Worm (Caenorhabditis elegans) whole organism, L4 larva: ENCODE results near the gene D1014.6.

Source experiments
- F10B5.3 ChIP-seq: sonication (generic microtip); optimal IDR thresholded peaks from 2 replicates; lab custom pipeline; 2016; ENCODE audit warnings: mild to moderate bottlenecking, missing genetic modification characterization, missing compliant biosample characterization
- F37D6.2 ChIP-seq: sonication (generic microtip); optimal IDR thresholded peaks from 2 replicates; lab custom pipeline; 2016; ENCODE audit warnings: mild to moderate bottlenecking, missing genetic modification characterization, missing compliant biosample characterization
- F44E2.7 ChIP-seq: fragments of 200-800 bp; sonication (Bioruptor generic); IDR thresholded peaks from 2 replicates; pipeline ENCODE4 v2.1.2; 2022; ENCODE audit warnings: missing genetic modification characterization, missing compliant biosample characterization
- Y48G9A.11 ChIP-seq: fragments of 200-800 bp; sonication (Bioruptor generic); IDR thresholded peaks from 2 replicates; pipeline ENCODE4 v1.3.6; 2022; ENCODE audit warnings: missing genetic modification reagents, missing genetic modification characterization, missing compliant biosample characterization
- ZK337.2 ChIP-seq: fragments of 200-800 bp; sonication (Bioruptor generic); IDR thresholded peaks from 2 replicates; pipeline ENCODE4 v1.3.6; 2022; ENCODE audit warnings: missing genetic modification reagents, missing genetic modification characterization, missing compliant biosample characterization
- ama-1 ChIP-seq: fragments of 150-350 bp; optimal IDR thresholded peaks from 2 replicates; lab custom pipeline; 2014; ENCODE audit warnings: inconsistent platforms, mixed read lengths
- attf-4 ChIP-seq: sonication (generic microtip); optimal IDR thresholded peaks from 3 replicates; lab custom pipeline; 2017; ENCODE audit warnings: missing biosample characterization, missing genetic modification characterization
- ceh-82 ChIP-seq: sonication (generic microtip); optimal IDR thresholded peaks from 2 replicates; lab custom pipeline; 2017; ENCODE audit warnings: missing biosample characterization, missing genetic modification characterization
- duxl-1 ChIP-seq: sonication (generic microtip); optimal IDR thresholded peaks from 2 replicates; lab custom pipeline; 2016; ENCODE audit warnings: mild to moderate bottlenecking, missing genetic modification characterization, moderate library complexity, missing compliant biosample characterization; ENCODE audit not compliant: poor library complexity
- dve-1 ChIP-seq: sonication (generic microtip); optimal IDR thresholded peaks from 2 replicates; lab custom pipeline; 2017; ENCODE audit warnings: antibody characterized with exemption, mild to moderate bottlenecking, missing genetic modification characterization, missing compliant biosample characterization; ENCODE audit not compliant: insufficient read depth
- egl-43 ChIP-seq: fragments of 200-800 bp; sonication (Bioruptor generic); IDR thresholded peaks from 2 replicates; pipeline ENCODE4 v1.3.6; 2022; ENCODE audit warnings: missing genetic modification reagents, missing genetic modification characterization, missing compliant biosample characterization
- fos-1 ChIP-seq: fragments of 150-350 bp; optimal IDR thresholded peaks from 2 replicates; lab custom pipeline; 2014; ENCODE audit warnings: missing biosample characterization, missing genetic modification characterization
- hif-1 ChIP-seq, 2 experiments: sonication (generic microtip); optimal IDR thresholded peaks; 2 replicates each; lab custom pipeline; 2016 to 2017; ENCODE audit warnings: missing compliant biosample characterization in 2 of 2, missing genetic modification characterization in 2 of 2, missing genetic modification reagents in 2 of 2, missing genotype in 2 of 2, mild to moderate bottlenecking in 1 of 2
- hlh-11 ChIP-seq: fragments of 200-800 bp; sonication (Bioruptor generic); optimal IDR thresholded peaks from 2 replicates; lab custom pipeline; 2018; ENCODE audit warnings: mild to moderate bottlenecking, missing genetic modification characterization, missing compliant biosample characterization
- hmg-1.1 ChIP-seq: fragments of 200-800 bp; sonication (Bioruptor generic); IDR thresholded peaks from 2 replicates; pipeline ENCODE4 v1.3.6; 2022; ENCODE audit warnings: missing genetic modification reagents, missing genetic modification characterization, missing compliant biosample characterization
- jun-1 ChIP-seq: fragments of 150-350 bp; optimal IDR thresholded peaks from 2 replicates; lab custom pipeline; 2014; ENCODE audit warnings: missing biosample characterization, missing genetic modification reagents, missing genetic modification characterization
- lin-13 ChIP-seq: fragments of 150-350 bp; optimal IDR thresholded peaks from 2 replicates; lab custom pipeline; 2014; ENCODE audit warnings: missing biosample characterization, missing genetic modification reagents, missing genetic modification characterization
- lin-15B ChIP-seq: fragments of 150-350 bp; sonication (generic microtip); optimal IDR thresholded peaks from 3 replicates; lab custom pipeline; 2014; ENCODE audit warnings: missing biosample characterization, missing genetic modification characterization
- lin-29 ChIP-seq: fragments of 200-800 bp; sonication (Bioruptor generic); IDR thresholded peaks from 2 replicates; pipeline ENCODE4 v1.3.6; 2022; ENCODE audit warnings: missing genetic modification reagents, missing genetic modification characterization, missing compliant biosample characterization
- madf-9 ChIP-seq: fragments of 200-800 bp; sonication (Bioruptor generic); conservative IDR thresholded peaks from 2 replicates; pipeline ENCODE4 v1.3.6; 2022; ENCODE audit warnings: missing genetic modification reagents, missing genetic modification characterization, missing compliant biosample characterization
- mdl-1 ChIP-seq, 2 experiments: fragments of 150-350 bp in 1 of 2; sonication (generic microtip) in 1 of 2; optimal IDR thresholded peaks; 2 replicates each; lab custom pipeline; 2014 to 2017; ENCODE audit warnings: missing biosample characterization in 2 of 2, missing genetic modification characterization in 2 of 2
- mdt-29 ChIP-seq: fragments of 200-800 bp; sonication (Bioruptor generic); IDR thresholded peaks from 2 replicates; pipeline ENCODE4 v1.3.6; 2022; ENCODE audit warnings: missing genetic modification reagents, missing genetic modification characterization, missing compliant biosample characterization
- mep-1 ChIP-seq: fragments of 150-350 bp; sonication (generic microtip); optimal IDR thresholded peaks from 3 replicates; lab custom pipeline; 2014; ENCODE audit warnings: missing biosample characterization, missing genetic modification characterization
- mxl-2 ChIP-seq: fragments of 200-800 bp; sonication (Bioruptor generic); conservative IDR thresholded peaks from 2 replicates; pipeline ENCODE4 v1.3.6; 2022; ENCODE audit warnings: missing genetic modification reagents, missing genetic modification characterization, missing compliant biosample characterization
- nhr-10 ChIP-seq: fragments of 150-350 bp; optimal IDR thresholded peaks from 2 replicates; lab custom pipeline; 2014; ENCODE audit warnings: missing biosample characterization, missing genetic modification characterization
- nhr-111 ChIP-seq: fragments of 200-800 bp; sonication (Bioruptor generic); optimal IDR thresholded peaks from 2 replicates; lab custom pipeline; 2018; ENCODE audit warnings: mild to moderate bottlenecking, missing genetic modification characterization, missing compliant biosample characterization
- nhr-28 ChIP-seq: fragments of 150-350 bp; optimal IDR thresholded peaks from 2 replicates; lab custom pipeline; 2014; ENCODE audit warnings: missing biosample characterization, missing genetic modification characterization
- nhr-41 ChIP-seq: fragments of 200-800 bp; sonication (Bioruptor generic); IDR thresholded peaks from 2 replicates; pipeline ENCODE4 v1.3.6; 2022; ENCODE audit warnings: missing genetic modification reagents, missing genetic modification characterization, missing compliant biosample characterization
- nhr-42 ChIP-seq: fragments of 200-800 bp; sonication (Bioruptor generic); IDR thresholded peaks from 2 replicates; pipeline ENCODE4 v1.3.6; 2022; ENCODE audit warnings: missing genetic modification characterization, missing compliant biosample characterization
- nhr-6 ChIP-seq: fragments of 150-350 bp; optimal IDR thresholded peaks from 2 replicates; lab custom pipeline; 2014; ENCODE audit warnings: missing biosample characterization, missing genetic modification characterization
- php-3 ChIP-seq: fragments of 200-800 bp; sonication (Bioruptor generic); IDR thresholded peaks from 2 replicates; pipeline ENCODE4 v1.3.6; 2022; ENCODE audit warnings: missing genetic modification reagents, missing genetic modification characterization, missing compliant biosample characterization
- pqm-1 ChIP-seq: sonication (generic microtip); optimal IDR thresholded peaks from 2 replicates; lab custom pipeline; 2017; ENCODE audit warnings: missing biosample characterization, missing genetic modification characterization
- rbr-2 ChIP-seq: sonication (generic microtip); optimal IDR thresholded peaks from 2 replicates; lab custom pipeline; 2016; ENCODE audit warnings: missing genotype, missing genetic modification characterization, missing compliant biosample characterization
- saeg-2 ChIP-seq: fragments of 200-800 bp; sonication (Bioruptor generic); IDR thresholded peaks from 2 replicates; pipeline ENCODE4 v1.3.6; 2022; ENCODE audit warnings: missing genetic modification reagents, missing genetic modification characterization, missing compliant biosample characterization
- skn-1 ChIP-seq: fragments of 150-350 bp; optimal IDR thresholded peaks from 2 replicates; lab custom pipeline; 2014; ENCODE audit warnings: missing biosample characterization, missing genetic modification characterization
- snpc-4 ChIP-seq: fragments of 150-350 bp; optimal IDR thresholded peaks from 2 replicates; lab custom pipeline; 2014; ENCODE audit warnings: missing biosample characterization, missing genetic modification characterization
- spr-3 ChIP-seq: fragments of 200-800 bp; sonication (Bioruptor generic); optimal IDR thresholded peaks from 2 replicates; lab custom pipeline; 2018; ENCODE audit warnings: mild to moderate bottlenecking, missing genetic modification characterization, missing compliant biosample characterization
- unc-130 ChIP-seq: sonication (generic microtip); optimal IDR thresholded peaks from 2 replicates; lab custom pipeline; 2016; ENCODE audit warnings: missing genetic modification reagents, missing genetic modification characterization, missing compliant biosample characterization
- unc-62 ChIP-seq, 3 experiments: fragments of 150-350 bp in 1 of 3; sonication (generic microtip); optimal IDR thresholded peaks in 2 of 3; peaks in 1 of 3; 1 replicate in 1 of 3; 2 replicates in 2 of 3; lab custom pipeline; 2014 to 2017; ENCODE audit warnings: missing biosample characterization in 3 of 3, missing genetic modification characterization in 3 of 3, missing genetic modification reagents in 3 of 3, missing genotype in 1 of 3
- zfp-2 ChIP-seq: sonication (generic microtip); optimal IDR thresholded peaks from 2 replicates; lab custom pipeline; 2016; ENCODE audit warnings: mild to moderate bottlenecking, missing genetic modification characterization, missing compliant biosample characterization
- ztf-7 ChIP-seq: fragments of 150-350 bp; optimal IDR thresholded peaks from 2 replicates; lab custom pipeline; 2014; ENCODE audit warnings: missing biosample characterization, missing genetic modification characterization

D1014.6 gene

ce11 chrV:8120868-8121267, at the start of gene D1014.6:
Gene D1014.6, plus strand, starts transcription at chrV:8121168.
- TF ChIP-seq dve-1 (tag; lab: Kevin White, UChicago): no peak
- TF ChIP-seq egl-43 (GFP tag; lab: Robert Waterston, UW): no peak
- TF ChIP-seq Y48G9A.11 (GFP tag; lab: Robert Waterston, UW): no peak
- no peak for TF ChIP-seq nhr-111 (GFP tag; lab: Kevin White, UChicago)
- no peak for TF ChIP-seq F44E2.7 (GFP tag; lab: Robert Waterston, UW)
- no peak for TF ChIP-seq ceh-82 (tag; lab: Kevin White, UChicago)
- TF ChIP-seq attf-4: no peak
- TF ChIP-seq pqm-1 (tag; lab: Kevin White, UChicago): no peak
- TF ChIP-seq php-3 (GFP tag; lab: Robert Waterston, UW): no peak
- no peak for TF ChIP-seq snpc-4 (tag; lab: Kevin White, UChicago)
- no peak for TF ChIP-seq fos-1 (tag; lab: Kevin White, UChicago)
- no peak for TF ChIP-seq madf-9 (GFP tag; lab: Robert Waterston, UW)
- no peak for TF ChIP-seq F10B5.3 (tag; lab: Kevin White, UChicago)
- TF ChIP-seq lin-15B (tag; lab: Kevin White, UChicago): no peak
- no peak for TF ChIP-seq ama-1 (lab: Kevin White, UChicago)
- TF ChIP-seq mxl-2: no peak
- TF ChIP-seq lin-13 (GFP tag; lab: Kevin White, UChicago): no peak

- TF ChIP-seq nhr-42 (GFP tag; lab: Robert Waterston, UW) (no peak), F37D6.2 (tag; lab: Kevin White, UChicago) (no peak), rbr-2 (tag; lab: Kevin White, UChicago) (no peak), lin-29 (GFP tag; lab: Robert Waterston, UW) (no peak), jun-1 (tag; lab: Kevin White, UChicago) (no peak), mep-1 (tag; lab: Kevin White, UChicago) (no peak), spr-3 (GFP tag; lab: Kevin White, UChicago) (no peak), hmg-1.1 (no peak)
Observed at ce11 chrV:8072047-8072446, 48.9 kb upstream of the D1014.6 start, which contains the start of gene str-144. Gene str-144, minus strand, starts transcription at chrV:8072147.

ce11 chrV:8073162-8073561, 47.8 kb upstream of the D1014.6 start:
- no peak for TF ChIP-seq lin-15B (tag; lab: Kevin White, UChicago)
- no peak for TF ChIP-seq hif-1 (tag; optimal IDR thresholded peaks at IDR 0.05; lab: Kevin White, UChicago)
- TF ChIP-seq zfp-2: no peak
- no peak for TF ChIP-seq unc-130 (GFP tag; lab: Kevin White, UChicago)
- TF ChIP-seq nhr-28 (tag; lab: Kevin White, UChicago): peak; percentile 52
- no peak for TF ChIP-seq ZK337.2 (GFP tag; lab: Robert Waterston, UW)
- no peak for TF ChIP-seq nhr-41
- TF ChIP-seq ztf-7 (tag; lab: Kevin White, UChicago): no peak
- TF ChIP-seq hlh-11 (tag; lab: Kevin White, UChicago): no peak
- TF ChIP-seq mdl-1 (tag; optimal IDR thresholded peaks at IDR 0.05; lab: Kevin White, UChicago): peak in 1 of 2 experiments; percentile 24
- no peak for TF ChIP-seq nhr-6 (tag; lab: Kevin White, UChicago)
- no peak for TF ChIP-seq nhr-10 (tag; lab: Kevin White, UChicago)
- TF ChIP-seq duxl-1: no peak
- TF ChIP-seq unc-62 (GFP tag; optimal IDR thresholded peaks at IDR 0.05 in 1 of 2; lab: Kevin White, UChicago): peak in 1 of 2 experiments; percentile 80
- TF ChIP-seq unc-62 (tag; optimal IDR thresholded peaks at IDR 0.05; lab: Kevin White, UChicago): no peak
- no peak for TF ChIP-seq skn-1 (tag; lab: Kevin White, UChicago)
- TF ChIP-seq mdt-29 (GFP tag; lab: Robert Waterston, UW): no peak
- no peak for TF ChIP-seq saeg-2 (GFP tag; lab: Robert Waterston, UW)
- TF ChIP-seq php-3 (GFP tag; lab: Robert Waterston, UW): no peak
- no peak for TF ChIP-seq Y48G9A.11 (GFP tag; lab: Robert Waterston, UW)
